Fruit fly (Drosophila melanogaster): Measurements from ENCODE around the gene CG10383.

The CG10383 gene

DNA sequence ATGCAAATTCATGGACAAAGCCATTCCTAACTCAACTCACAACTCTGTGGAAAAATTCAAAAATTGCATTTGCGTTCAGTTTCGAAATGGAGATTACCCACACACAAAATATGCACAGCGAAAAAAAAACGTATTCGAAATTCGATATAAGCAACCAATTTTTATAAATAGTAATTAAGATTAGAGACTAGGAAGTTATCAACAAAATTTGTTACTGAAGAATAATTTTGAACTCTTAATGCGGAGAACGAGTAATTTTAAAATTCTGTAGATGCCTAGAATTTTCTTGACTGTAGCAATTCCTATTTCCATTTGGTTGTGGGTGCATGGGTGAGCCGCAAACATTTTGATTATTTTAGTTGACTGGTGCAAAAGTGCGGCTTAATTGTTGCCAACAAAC lies 32.0 kb downstream of the CG10383 start:
- peak; percentile 6 for TF ChIP-seq fru (GFP tag; optimal IDR thresholded peaks at IDR 0.05)
- TF ChIP-seq OdsH (GFP tag; optimal IDR thresholded peaks at IDR 0.05): peak; percentile 32
- TF ChIP-seq pan (optimal IDR thresholded peaks at IDR 0.05): no peak
- TF ChIP-seq lola (GFP tag; optimal IDR thresholded peaks at IDR 0.05): no peak
- no peak for TF ChIP-seq GATAd (GFP tag; optimal IDR thresholded peaks at IDR 0.05)
- TF ChIP-seq Vsx2 (GFP tag; optimal IDR thresholded peaks at IDR 0.05; ENCODE audit: partially characterized antibody): no peak
- TF ChIP-seq sv (GFP tag; optimal IDR thresholded peaks at IDR 0.05): no peak
- no peak for TF ChIP-seq dsf (GFP tag; optimal IDR thresholded peaks at IDR 0.05; ENCODE audit: borderline replicate concordance)
- no peak for TF ChIP-seq Jra (GFP tag; optimal IDR thresholded peaks at IDR 0.05)
- no peak for TF ChIP-seq sage (GFP tag; optimal IDR thresholded peaks at IDR 0.05)
- TF ChIP-seq N (GFP tag; optimal IDR thresholded peaks at IDR 0.05): no peak
- no peak for TF ChIP-seq dmrt93B (GFP tag; optimal IDR thresholded peaks at IDR 0.05)
- no peak for TF ChIP-seq brk (GFP tag; optimal IDR thresholded peaks at IDR 0.05)
- TF ChIP-seq CG9705 (GFP tag; optimal IDR thresholded peaks at IDR 0.05): no peak
- TF ChIP-seq dl (GFP tag; optimal IDR thresholded peaks at IDR 0.05; ENCODE audit: insufficient read depth in 1 of 2, partially characterized antibody in 2 of 2): no peak
- peak; percentile 2 for TF ChIP-seq rgr (GFP tag; optimal IDR thresholded peaks at IDR 0.05)
- TF ChIP-seq Dfd (GFP tag; optimal IDR thresholded peaks at IDR 0.05): no peak
- TF ChIP-seq Hnf4 (GFP tag; optimal IDR thresholded peaks at IDR 0.05): no peak
- TF ChIP-seq jim (GFP tag; optimal IDR thresholded peaks at IDR 0.05): no peak
- no peak for TF ChIP-seq tai (GFP tag; optimal IDR thresholded peaks at IDR 0.05)
- no peak for TF ChIP-seq HLH106 (tag; optimal IDR thresholded peaks at IDR 0.05)
- TF ChIP-seq h (GFP tag; optimal IDR thresholded peaks at IDR 0.05): peak; percentile 19
- no peak for TF ChIP-seq Myc (optimal IDR thresholded peaks at IDR 0.05)
- TF ChIP-seq Abd-B (GFP tag; optimal IDR thresholded peaks at IDR 0.05): no peak
- TF ChIP-seq ey (GFP tag; optimal IDR thresholded peaks at IDR 0.05): peak; percentile 5
- TF ChIP-seq woc (GFP tag; optimal IDR thresholded peaks at IDR 0.05): no peak
- TF ChIP-seq foxo (GFP tag; optimal IDR thresholded peaks at IDR 0.05): peak in 1 of 2 experiments; percentile 28
- TF ChIP-seq Sp1 (GFP tag; optimal IDR thresholded peaks at IDR 0.05): no peak
- TF ChIP-seq psq (GFP tag; optimal IDR thresholded peaks at IDR 0.05): no peak
- no peak for TF ChIP-seq CrebA (GFP tag; optimal IDR thresholded peaks at IDR 0.05; ENCODE audit: borderline replicate concordance)
- no peak for TF ChIP-seq usp (GFP tag; optimal IDR thresholded peaks at IDR 0.05)
- TF ChIP-seq Mio (GFP tag; optimal IDR thresholded peaks at IDR 0.05): no peak
- no peak for TF ChIP-seq Dif (GFP tag; optimal IDR thresholded peaks at IDR 0.05; ENCODE audit: partially characterized antibody)
- TF ChIP-seq Hr83 (GFP tag; optimal IDR thresholded peaks at IDR 0.05; ENCODE audit: poor library complexity, severe bottlenecking): no peak
- TF ChIP-seq CG32264 (GFP tag; optimal IDR thresholded peaks at IDR 0.05): no peak
- TF ChIP-seq Rel (GFP tag; optimal IDR thresholded peaks at IDR 0.05): no peak
- no peak for TF ChIP-seq Rel (tag; optimal IDR thresholded peaks at IDR 0.05)
- no peak for TF ChIP-seq br (GFP tag; optimal IDR thresholded peaks at IDR 0.05)
- TF ChIP-seq Hr78 (GFP tag; optimal IDR thresholded peaks at IDR 0.05): no peak

- TF ChIP-seq foxo (GFP tag; optimal IDR thresholded peaks at IDR 0.05) (peak in 1 of 2 experiments; percentile 18), Hr83 (GFP tag; optimal IDR thresholded peaks at IDR 0.05; ENCODE audit: poor library complexity, severe bottlenecking) (no peak), HLH106 (tag; optimal IDR thresholded peaks at IDR 0.05) (peak; percentile 8), rgr (GFP tag; optimal IDR thresholded peaks at IDR 0.05) (no peak), sv (GFP tag; optimal IDR thresholded peaks at IDR 0.05) (no peak), jim (GFP tag; optimal IDR thresholded peaks at IDR 0.05) (no peak), pan (optimal IDR thresholded peaks at IDR 0.05) (no peak), Vsx2 (GFP tag; optimal IDR thresholded peaks at IDR 0.05; ENCODE audit: partially characterized antibody) (no peak), dl (GFP tag; optimal IDR thresholded peaks at IDR 0.05; ENCODE audit: insufficient read depth in 1 of 2, partially characterized antibody in 2 of 2) (no peak), lola (GFP tag; optimal IDR thresholded peaks at IDR 0.05) (no peak)
Measured at dm6 chr2L:18658108-18658507, 37.3 kb downstream of the CG10383 start.
